Worm (Caenorhabditis elegans) whole organism, early embryonic: ENCODE measurements around the gene R08C7.5.

Experiments
- B0310.2 ChIP-seq: sonication (generic microtip); optimal IDR thresholded peaks from 2 replicates; lab custom pipeline; 2016; ENCODE audit warnings: mild to moderate bottlenecking, missing genetic modification characterization, missing compliant biosample characterization
- F13C5.2 ChIP-seq: sonication (generic microtip); optimal IDR thresholded peaks from 2 replicates; lab custom pipeline; 2017; ENCODE audit warnings: mild to moderate bottlenecking, missing genetic modification characterization, inconsistent platforms, missing compliant biosample characterization
- aly-1 ChIP-seq: sonication (generic microtip); optimal IDR thresholded peaks from 2 replicates; lab custom pipeline; 2016; ENCODE audit warnings: missing genetic modification characterization, missing compliant biosample characterization
- ama-1 ChIP-seq: fragments of 150-350 bp; optimal IDR thresholded peaks from 2 replicates; lab custom pipeline; 2014
- ceh-13 ChIP-seq: fragments of 200-800 bp; sonication (Bioruptor generic); optimal IDR thresholded peaks from 2 replicates; lab custom pipeline; 2018; ENCODE audit warnings: mild to moderate bottlenecking, missing genetic modification characterization, missing compliant biosample characterization
- ets-7 ChIP-seq: sonication (generic microtip); optimal IDR thresholded peaks from 2 replicates; lab custom pipeline; 2016; ENCODE audit warnings: missing genotype, missing genetic modification characterization, missing compliant biosample characterization
- flt-1 ChIP-seq: fragments of 200-800 bp; sonication (Bioruptor generic); IDR thresholded peaks from 2 replicates; pipeline ENCODE4 v1.3.6; 2022; ENCODE audit warnings: missing genetic modification characterization, missing compliant biosample characterization
- hmbx-1 ChIP-seq: sonication (generic microtip); optimal IDR thresholded peaks from 2 replicates; lab custom pipeline; 2016; ENCODE audit warnings: mild to moderate bottlenecking, missing genetic modification characterization, missing compliant biosample characterization
- hnd-1 ChIP-seq: sonication (generic microtip); optimal IDR thresholded peaks from 2 replicates; lab custom pipeline; 2016; ENCODE audit warnings: missing genetic modification characterization, missing compliant biosample characterization
- pes-1 ChIP-seq: fragments of 200-800 bp; sonication (Bioruptor generic); IDR thresholded peaks from 2 replicates; pipeline ENCODE4 v1.3.6; 2022; ENCODE audit warnings: missing genetic modification reagents, missing genetic modification characterization, missing compliant biosample characterization
- scrt-1 ChIP-seq: fragments of 200-800 bp; sonication (Bioruptor generic); IDR thresholded peaks from 2 replicates; pipeline ENCODE4 v1.3.6; 2022; ENCODE audit warnings: missing genetic modification characterization, missing compliant biosample characterization
- sea-1 ChIP-seq: fragments of 200-800 bp; sonication (Bioruptor generic); conservative IDR thresholded peaks from 2 replicates; pipeline ENCODE4 v1.3.6; 2022; ENCODE audit warnings: missing genetic modification characterization, missing compliant biosample characterization
- tbx-11 ChIP-seq: fragments of 200-800 bp; sonication (Bioruptor generic); IDR thresholded peaks from 2 replicates; pipeline ENCODE4 v1.3.6; 2022; ENCODE audit warnings: missing genetic modification characterization, missing compliant biosample characterization
- tra-4 ChIP-seq: sonication (generic microtip); optimal IDR thresholded peaks from 2 replicates; lab custom pipeline; 2017; ENCODE audit warnings: missing genetic modification characterization, missing compliant biosample characterization

DNA sequence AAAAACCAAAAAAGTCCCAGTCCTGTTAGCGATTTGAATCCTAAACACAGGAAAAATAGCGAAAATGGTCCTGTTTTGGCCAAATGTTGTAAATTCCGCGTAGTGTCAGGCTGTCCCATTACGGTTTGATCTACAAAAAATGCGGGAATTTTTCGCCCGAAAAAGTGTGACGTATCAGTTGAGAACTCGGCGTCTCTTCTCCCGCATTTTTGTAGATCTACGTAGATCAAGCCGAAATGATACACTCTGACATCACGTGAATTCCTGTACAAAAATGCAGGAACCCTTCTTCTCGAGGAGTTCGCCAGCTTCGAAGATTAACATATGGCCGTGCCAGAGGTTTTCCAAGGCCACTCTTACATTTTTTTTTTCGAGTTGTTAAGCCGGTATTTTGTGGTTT is 34.5 kb upstream of the R08C7.5 start:
- no peak for TF ChIP-seq hmbx-1 (tag; lab: Kevin White, UChicago)
- TF ChIP-seq ama-1: no peak
- TF ChIP-seq tra-4 (tag; lab: Kevin White, UChicago): no peak
- TF ChIP-seq sea-1 (GFP tag; lab: Robert Waterston, UW): no peak
- TF ChIP-seq ets-7 (tag; lab: Kevin White, UChicago): no peak
- TF ChIP-seq B0310.2 (tag; lab: Kevin White, UChicago): no peak
- no peak for TF ChIP-seq flt-1 (GFP tag; lab: Robert Waterston, UW)
- no peak for TF ChIP-seq ceh-13
- no peak for TF ChIP-seq pes-1 (GFP tag; lab: Robert Waterston, UW)
- TF ChIP-seq scrt-1 (GFP tag; lab: Robert Waterston, UW): no peak
- no peak for TF ChIP-seq hnd-1 (tag; lab: Kevin White, UChicago)
- no peak for TF ChIP-seq aly-1 (tag; lab: Kevin White, UChicago)
- TF ChIP-seq tbx-11 (GFP tag; lab: Robert Waterston, UW): no peak
- no peak for TF ChIP-seq F13C5.2 (tag; lab: Kevin White, UChicago)
